Worm (Caenorhabditis elegans): Measurements from ENCODE around the gene col-128.

ce11 chrIV:11563090-11563489 lies 11.3 kb upstream of the col-128 start:
- TF ChIP-seq dao-5 (tag; optimal IDR thresholded peaks at IDR 0.05) (no peak), him-1 (tag; optimal IDR thresholded peaks at IDR 0.05) (no peak), W03F9.2 (tag; optimal IDR thresholded peaks at IDR 0.05) (no peak)

Data from whole organism, L4/young adult.